Fruit fly (Drosophila melanogaster): ENCODE results near the gene CG34426.

Gene CG34426

DNA sequence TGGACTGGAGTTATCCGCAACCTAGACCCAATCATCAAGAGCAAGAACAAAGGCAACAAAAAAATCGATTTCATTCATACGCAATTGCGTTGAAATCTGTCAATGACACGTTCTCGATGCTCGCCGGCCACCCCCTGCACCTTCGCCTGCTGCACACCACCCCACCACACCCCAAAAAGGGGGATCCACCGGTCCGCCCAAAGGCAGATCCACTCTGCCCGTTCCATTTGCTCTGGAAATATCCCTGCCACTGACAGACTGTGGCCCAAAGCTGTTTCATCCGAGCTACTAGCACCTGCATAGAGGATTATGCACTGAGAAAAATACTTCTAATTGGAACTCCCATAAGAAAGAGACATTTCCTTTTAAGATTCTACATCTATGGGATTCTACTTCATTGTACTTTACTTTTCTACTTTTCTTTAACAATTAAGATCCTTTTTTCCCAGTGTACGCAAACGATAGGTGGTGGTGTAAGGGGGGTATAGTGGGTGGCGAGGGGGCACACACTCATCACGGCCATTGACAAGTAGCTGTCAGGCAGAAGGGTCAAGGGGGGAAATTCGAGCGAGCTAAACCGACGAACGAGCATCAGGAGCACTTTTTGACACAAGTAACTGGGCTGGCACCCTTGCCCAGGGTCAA lies 21.6 kb downstream of the CG34426 start (continued):
- TF ChIP-seq Abd-B (GFP tag; optimal IDR thresholded peaks at IDR 0.05) (no peak), CG1832 (GFP tag; optimal IDR thresholded peaks at IDR 0.05) (no peak), sr (GFP tag; IDR thresholded peaks at IDR 0.05) (no peak), CG11504 (tag; optimal IDR thresholded peaks at IDR 0.05) (peak; percentile 68), maf-S (GFP tag; optimal IDR thresholded peaks at IDR 0.05) (no peak), Taf1 (GFP tag; IDR thresholded peaks at IDR 0.05) (no peak), pita (GFP tag; optimal IDR thresholded peaks at IDR 0.05) (no peak), z (GFP tag; IDR thresholded peaks at IDR 0.05) (peak; percentile 43; the same call in 1 of the 3 replicates), HmgD (GFP tag; optimal IDR thresholded peaks at IDR 0.05) (no peak), bcd (GFP tag; optimal IDR thresholded peaks at IDR 0.05) (peak; percentile 48), caup (GFP tag; optimal IDR thresholded peaks at IDR 0.05; ENCODE audit: severe bottlenecking) (peak; percentile 26), dati (GFP tag; IDR thresholded peaks at IDR 0.05) (no peak), Hmx (GFP tag; optimal IDR thresholded peaks at IDR 0.05) (no peak), Oaz (GFP tag; IDR thresholded peaks at IDR 0.05) (0 out of 2 replicates have a peak, but pooled peaks have one; percentile 27), CG14050 (GFP tag; IDR thresholded peaks at IDR 0.05) (no peak), chinmo (GFP tag; IDR thresholded peaks at IDR 0.05; ENCODE audit: partially characterized antibody) (no peak), grau (tag; optimal IDR thresholded peaks at IDR 0.05) (peak; percentile 46), Mrtf (GFP tag; IDR thresholded peaks at IDR 0.05) (peak; percentile 4; the same call in 1 of the 3 replicates), CG7357 (GFP tag; IDR thresholded peaks at IDR 0.05) (peak; percentile 39; the same call in 1 of the 3 replicates), odd (GFP tag; optimal IDR thresholded peaks at IDR 0.05) (no peak), CG2129 (GFP tag; IDR thresholded peaks at IDR 0.05; ENCODE audit: partially characterized antibody) (no peak), pfk (GFP tag; optimal IDR thresholded peaks at IDR 0.05) (no peak), Ets97D (GFP tag; optimal IDR thresholded peaks at IDR 0.05) (no peak), CG32772 (GFP tag; IDR thresholded peaks at IDR 0.05) (0 out of 2 replicates have a peak, but pooled peaks have one; percentile 46), CG5180 (GFP tag; optimal IDR thresholded peaks at IDR 0.05) (no peak), Dek (tag; optimal IDR thresholded peaks at IDR 0.05) (no peak), BEAF-32 (GFP tag; optimal IDR thresholded peaks at IDR 0.05) (no peak), CG11085 (GFP tag; IDR thresholded peaks at IDR 0.05) (no peak), ftz-f1 (GFP tag; optimal IDR thresholded peaks at IDR 0.05) (no peak), CG4424 (GFP tag; optimal IDR thresholded peaks at IDR 0.05) (peak; percentile 31), CG7556 (GFP tag; optimal IDR thresholded peaks at IDR 0.05) (peak; percentile 45), HLH4C (GFP tag; IDR thresholded peaks at IDR 0.05; ENCODE audit: partially characterized antibody) (no peak), CG9727 (GFP tag; optimal IDR thresholded peaks at IDR 0.05) (peak; percentile 35), CG12071 (GFP tag; optimal IDR thresholded peaks at IDR 0.05) (no peak), CG14441 (GFP tag; IDR thresholded peaks at IDR 0.05) (no peak), CG9437 (GFP tag; optimal IDR thresholded peaks at IDR 0.05) (peak; percentile 17), CG33213 (GFP tag; optimal IDR thresholded peaks at IDR 0.05) (no peak), Lhr (GFP tag; optimal IDR thresholded peaks at IDR 0.05) (no peak), zen (tag; optimal IDR thresholded peaks at IDR 0.05) (no peak), Mad (GFP tag; optimal IDR thresholded peaks at IDR 0.05) (peak; percentile 26), CG3726 (GFP tag; IDR thresholded peaks at IDR 0.05) (no peak), NFAT (GFP tag; IDR thresholded peaks at IDR 0.05) (no peak), CG34224 (GFP tag; IDR thresholded peaks at IDR 0.05; ENCODE audit: partially characterized antibody) (no peak), grn (GFP tag; optimal IDR thresholded peaks at IDR 0.05) (no peak), Hr78 (GFP tag; optimal IDR thresholded peaks at IDR 0.05) (no peak), CG2202 (tag; optimal IDR thresholded peaks at IDR 0.05) (peak; percentile 37), MBD-R2 (GFP tag; IDR thresholded peaks at IDR 0.05) (no peak), pan (optimal IDR thresholded peaks at IDR 0.05) (no peak), pan (GFP tag; optimal IDR thresholded peaks at IDR 0.05 in 1 of 2, IDR thresholded peaks at IDR 0.05 in 1 of 2) (peak in 1 of 2 experiments; percentile 43), tup (GFP tag; optimal IDR thresholded peaks at IDR 0.05) (no peak)

Data from whole organism, embryonic.